Fruit fly (Drosophila melanogaster) whole organism, embryonic: ENCODE results near the gene CG44362.

Experiments used
- Abd-B ChIP-seq: fragments of 200-800 bp; sonication (Bioruptor generic); optimal IDR thresholded peaks from 2 replicates; lab custom pipeline; 2018; ENCODE audit warnings: missing biosample characterization, mild to moderate bottlenecking, missing genetic modification characterization, moderate library complexity
- CG10274 ChIP-seq: fragments of 200-800 bp; sonication (Bioruptor generic); optimal IDR thresholded peaks from 3 replicates; lab custom pipeline; 2017; ENCODE audit warnings: missing biosample characterization, mild to moderate bottlenecking, missing genetic modification characterization
- CG10321 ChIP-seq: fragments of 200-800 bp; sonication (Bioruptor generic); IDR thresholded peaks from 2 replicates; pipeline ENCODE4 v1.3.6; 2022; ENCODE audit warnings: missing biosample characterization, missing genetic modification characterization
- CG11085 ChIP-seq: fragments of 200-800 bp; sonication (Bioruptor generic); IDR thresholded peaks from 2 replicates; pipeline ENCODE4 v1.3.6; 2022; ENCODE audit warnings: missing biosample characterization, missing genetic modification characterization
- CG11247 ChIP-seq: fragments of 200-800 bp; sonication (Bioruptor generic); IDR thresholded peaks from 2 replicates; pipeline ENCODE4 v1.3.6; 2022; ENCODE audit warnings: missing biosample characterization, missing genetic modification characterization
- CG14710 ChIP-seq: fragments of 200-800 bp; sonication (Bioruptor generic); optimal IDR thresholded peaks from 3 replicates; lab custom pipeline; 2019; ENCODE audit warnings: missing biosample characterization, mild to moderate bottlenecking, missing genetic modification characterization, moderate library complexity
- CG15269 ChIP-seq: fragments of 200-800 bp; sonication (Bioruptor generic); optimal IDR thresholded peaks from 2 replicates; lab custom pipeline; 2018; ENCODE audit warnings: missing biosample characterization, mild to moderate bottlenecking, missing genetic modification characterization, moderate library complexity
- CG17328 ChIP-seq: fragments of 200-800 bp; sonication (Bioruptor generic); IDR thresholded peaks from 2 replicates; pipeline ENCODE4 v1.3.6; 2022; ENCODE audit warnings: missing biosample characterization, missing genetic modification characterization
- CG17912 ChIP-seq: fragments of 200-800 bp; sonication (Bioruptor generic); optimal IDR thresholded peaks from 2 replicates; lab custom pipeline; 2018; ENCODE audit warnings: missing biosample characterization, mild to moderate bottlenecking, missing genetic modification characterization
- CG2129 ChIP-seq: fragments of 200-800 bp; sonication (Bioruptor generic); IDR thresholded peaks from 2 replicates; pipeline ENCODE4 v1.3.6; 2022; ENCODE audit warnings: missing biosample characterization, missing genetic modification characterization; ENCODE audit not compliant: partially characterized antibody
- CG2202 ChIP-seq: fragments of 200-800 bp; sonication (Bioruptor generic); optimal IDR thresholded peaks from 2 replicates; lab custom pipeline; 2018; ENCODE audit warnings: missing biosample characterization, mild to moderate bottlenecking, missing genetic modification characterization
- CG2712 ChIP-seq: fragments of 200-800 bp; optimal IDR thresholded peaks from 3 replicates; lab custom pipeline; 2019; ENCODE audit warnings: missing biosample characterization, mild to moderate bottlenecking, missing genetic modification characterization, moderate library complexity
- CG33557 ChIP-seq: fragments of 200-800 bp; sonication (Bioruptor generic); optimal IDR thresholded peaks from 2 replicates; lab custom pipeline; 2019; ENCODE audit warnings: missing biosample characterization, mild to moderate bottlenecking, missing genetic modification characterization, moderate library complexity
- CG4854 ChIP-seq: fragments of 200-800 bp; sonication (Bioruptor generic); optimal IDR thresholded peaks from 2 replicates; lab custom pipeline; 2016; ENCODE audit warnings: missing biosample characterization, missing genetic modification characterization, inconsistent platforms
- CG5180 ChIP-seq: fragments of 200-800 bp; sonication (Bioruptor generic); optimal IDR thresholded peaks from 3 replicates; lab custom pipeline; 2017; ENCODE audit warnings: missing biosample characterization, missing genetic modification characterization, mild to moderate bottlenecking, moderate library complexity, missing genetic modification reagents
- CG6683 ChIP-seq: fragments of 200-800 bp; sonication (Bioruptor generic); optimal IDR thresholded peaks from 2 replicates; lab custom pipeline; 2017; ENCODE audit warnings: missing biosample characterization, mild to moderate bottlenecking, missing genetic modification characterization, missing genetic modification reagents
- CG7987 ChIP-seq: fragments of 200-800 bp; sonication (Bioruptor generic); optimal IDR thresholded peaks from 2 replicates; lab custom pipeline; 2018; ENCODE audit warnings: missing biosample characterization, mild to moderate bottlenecking, missing genetic modification characterization, moderate library complexity
- CG9215 ChIP-seq: fragments of 200-800 bp; sonication (Bioruptor generic); IDR thresholded peaks from 2 replicates; pipeline ENCODE4 v1.3.6; 2022; ENCODE audit warnings: missing biosample characterization, missing genetic modification characterization
- CTCF ChIP-seq: fragments of 200-800 bp; sonication (Bioruptor generic); optimal IDR thresholded peaks from 2 replicates; lab custom pipeline; 2017; ENCODE audit warnings: missing biosample characterization, mild to moderate bottlenecking, missing genetic modification characterization, moderate library complexity
- D19A ChIP-seq: fragments of 200-800 bp; optimal IDR thresholded peaks from 3 replicates; lab custom pipeline; 2019; ENCODE audit warnings: missing biosample characterization, mild to moderate bottlenecking, missing genetic modification characterization, moderate library complexity
- Dip3 ChIP-seq: fragments of 200-800 bp; sonication (Bioruptor generic); optimal IDR thresholded peaks from 3 replicates; lab custom pipeline; 2016; ENCODE audit warnings: missing biosample characterization, missing genetic modification characterization
- Drgx ChIP-seq: fragments of 200-800 bp; sonication (Bioruptor generic); IDR thresholded peaks from 2 replicates; pipeline ENCODE4 v1.3.6; 2022; ENCODE audit warnings: missing biosample characterization, missing genetic modification characterization
- GATAe ChIP-seq: fragments of 200-800 bp; sonication (Bioruptor generic); conservative IDR thresholded peaks from 2 replicates; pipeline ENCODE4 v1.3.6; 2022; ENCODE audit warnings: missing biosample characterization, missing genetic modification characterization
- Gsc ChIP-seq: fragments of 200-800 bp; sonication (Bioruptor generic); IDR thresholded peaks from 2 replicates; pipeline ENCODE4 v1.3.6; 2022; ENCODE audit warnings: missing biosample characterization, missing genetic modification characterization
- Gug ChIP-seq: fragments of 200-800 bp; sonication (Bioruptor generic); IDR thresholded peaks from 4 replicates; pipeline ENCODE4 v1.3.6; 2022; ENCODE audit warnings: missing biosample characterization, missing genetic modification characterization
- HLH3B ChIP-seq: fragments of 200-800 bp; sonication (Bioruptor generic); IDR thresholded peaks from 2 replicates; pipeline ENCODE4 v1.3.6; 2022; ENCODE audit warnings: missing biosample characterization, missing genetic modification characterization
- HLH4C ChIP-seq: fragments of 200-800 bp; sonication (Bioruptor generic); IDR thresholded peaks from 3 replicates; pipeline ENCODE4 v1.3.6; 2022; ENCODE audit warnings: missing biosample characterization, missing genetic modification characterization; ENCODE audit not compliant: partially characterized antibody
- Hey ChIP-seq: fragments of 200-800 bp; sonication (Bioruptor generic); optimal IDR thresholded peaks from 3 replicates; lab custom pipeline; 2018; ENCODE audit warnings: missing biosample characterization, mild to moderate bottlenecking, missing genetic modification characterization
- Mrtf ChIP-seq: fragments of 200-800 bp; sonication (Bioruptor generic); IDR thresholded peaks from 3 replicates; pipeline ENCODE4 v1.3.6; 2022; ENCODE audit warnings: missing biosample characterization, missing genetic modification characterization
- Pdp1 ChIP-seq, 2 experiments: fragments of 200-800 bp; sonication (Bioruptor generic); optimal IDR thresholded peaks; 3 replicates each; lab custom pipeline; 2016; ENCODE audit warnings: missing biosample characterization in 2 of 2, missing genetic modification characterization in 2 of 2, mild to moderate bottlenecking in 1 of 2, moderate library complexity in 1 of 2
- Ravus ChIP-seq: fragments of 200-800 bp; sonication (Bioruptor generic); IDR thresholded peaks from 2 replicates; pipeline ENCODE4 v1.3.6; 2022; ENCODE audit warnings: missing biosample characterization, missing genetic modification characterization
- Side ChIP-seq: fragments of 200-800 bp; sonication (Bioruptor generic); optimal IDR thresholded peaks from 2 replicates; lab custom pipeline; 2016; ENCODE audit warnings: missing biosample characterization, missing genetic modification characterization
- bab2 ChIP-seq: fragments of 200-800 bp; sonication (Bioruptor generic); optimal IDR thresholded peaks from 2 replicates; lab custom pipeline; 2016; ENCODE audit warnings: missing biosample characterization, missing genetic modification characterization
- br ChIP-seq: fragments of >200 bp; optimal IDR thresholded peaks from 2 replicates; lab custom pipeline; 2017
- chif ChIP-seq, 2 experiments: fragments of 200-800 bp; sonication (Bioruptor generic); optimal IDR thresholded peaks; 3 replicates each; lab custom pipeline; 2016; ENCODE audit warnings: missing biosample characterization in 2 of 2, missing genetic modification characterization in 2 of 2
- chn ChIP-seq: fragments of 200-800 bp; sonication (Bioruptor generic); optimal IDR thresholded peaks from 2 replicates; lab custom pipeline; 2016; ENCODE audit warnings: missing biosample characterization, missing genetic modification characterization
- corto ChIP-seq: fragments of 200-800 bp; sonication (Bioruptor generic); optimal IDR thresholded peaks from 2 replicates; lab custom pipeline; 2016; ENCODE audit warnings: missing biosample characterization, mild to moderate bottlenecking, missing genetic modification characterization, moderate library complexity
- insv ChIP-seq, 2 experiments: fragments of 200-800 bp; sonication (Bioruptor generic); optimal IDR thresholded peaks; 3 replicates each; lab custom pipeline; 2016 to 2018; ENCODE audit warnings: missing biosample characterization in 2 of 2, missing genetic modification characterization in 2 of 2
- jing ChIP-seq: fragments of 200-800 bp; sonication (Bioruptor generic); optimal IDR thresholded peaks from 2 replicates; lab custom pipeline; 2018; ENCODE audit warnings: missing biosample characterization, mild to moderate bottlenecking, missing genetic modification characterization
- jumu ChIP-seq: fragments of 200-800 bp; sonication (Bioruptor generic); optimal IDR thresholded peaks from 3 replicates; lab custom pipeline; 2016; ENCODE audit warnings: missing biosample characterization, missing genetic modification characterization
- mirr ChIP-seq: fragments of 200-800 bp; sonication (Bioruptor generic); optimal IDR thresholded peaks from 3 replicates; lab custom pipeline; 2018; ENCODE audit warnings: missing biosample characterization, mild to moderate bottlenecking, missing genetic modification characterization
- mld ChIP-seq: fragments of 200-800 bp; sonication (Bioruptor generic); IDR thresholded peaks from 3 replicates; pipeline ENCODE4 v1.3.6; 2022; ENCODE audit warnings: missing biosample characterization, missing genetic modification characterization; ENCODE audit not compliant: partially characterized antibody
- nerfin-2 ChIP-seq: fragments of 200-800 bp; sonication (Bioruptor generic); IDR thresholded peaks from 2 replicates; pipeline ENCODE4 v1.3.6; 2022; ENCODE audit warnings: missing biosample characterization, missing genetic modification characterization; ENCODE audit not compliant: partially characterized antibody
- pho ChIP-seq: fragments of 200-800 bp; sonication (Bioruptor generic); optimal IDR thresholded peaks from 2 replicates; lab custom pipeline; 2016; ENCODE audit warnings: missing biosample characterization, missing genetic modification characterization
- run ChIP-seq: fragments of 200-800 bp; sonication (Bioruptor generic); optimal IDR thresholded peaks from 3 replicates; lab custom pipeline; 2018; ENCODE audit warnings: missing biosample characterization, mild to moderate bottlenecking, missing genetic modification characterization
- schlank ChIP-seq: fragments of 200-800 bp; sonication (Bioruptor generic); optimal IDR thresholded peaks from 2 replicates; lab custom pipeline; 2018; ENCODE audit warnings: missing biosample characterization, mild to moderate bottlenecking, missing genetic modification characterization
- sd ChIP-seq: fragments of 200-800 bp; sonication (Bioruptor generic); optimal IDR thresholded peaks from 3 replicates; lab custom pipeline; 2018; ENCODE audit warnings: missing biosample characterization, mild to moderate bottlenecking, missing genetic modification characterization, moderate library complexity
- sens ChIP-seq: fragments of 200-800 bp; sonication (Bioruptor generic); peaks from one replicate; lab custom pipeline; 2016; ENCODE audit warnings: missing biosample characterization, missing genetic modification characterization
- tna ChIP-seq: fragments of 200-800 bp; sonication (Bioruptor generic); IDR thresholded peaks from 2 replicates; pipeline ENCODE4 v1.3.6; 2022; ENCODE audit warnings: missing biosample characterization, missing genetic modification characterization; ENCODE audit not compliant: partially characterized antibody
- twi ChIP-seq: fragments of 200-800 bp; optimal IDR thresholded peaks from 2 replicates; lab custom pipeline; 2019; ENCODE audit warnings: missing biosample characterization, mild to moderate bottlenecking, missing genetic modification characterization, moderate library complexity
- wdn ChIP-seq: fragments of 200-800 bp; sonication (Bioruptor generic); IDR thresholded peaks from 2 replicates; pipeline ENCODE4 v1.3.6; 2022; ENCODE audit warnings: missing biosample characterization, missing genetic modification characterization
- yki ChIP-seq: fragments of >200 bp; optimal IDR thresholded peaks from 3 replicates; lab custom pipeline; 2018

The CG44362 gene

dm6 chr3L:11349908-11350405, 47.4 kb upstream of the CG44362 start (continued):
- TF ChIP-seq CG17912 (GFP tag; lab: Kevin White, UChicago) (no peak), CG10274 (GFP tag; lab: Kevin White, UChicago) (peak; percentile 85), twi (tag; lab: Kevin White, UChicago) (peak; percentile 72), yki (lab: Kevin White, UChicago) (no peak), Side (peak; percentile 34), corto (GFP tag; lab: Kevin White, UChicago) (no peak), insv (GFP tag; optimal IDR thresholded peaks at IDR 0.05; lab: Kevin White, UChicago) (no peak), schlank (tag; lab: Kevin White, UChicago) (peak; percentile 26), CG11247 (GFP tag; lab: Robert Waterston, UW) (peak; percentile 87), CG6683 (peak; percentile 53), sd (peak; percentile 64), CG5180 (GFP tag; lab: Kevin White, UChicago) (peak; percentile 76), HLH4C (GFP tag; lab: Robert Waterston, UW) (no peak), Ravus (peak; percentile 83), CG11085 (GFP tag; lab: Robert Waterston, UW) (peak; percentile 63), CG14710 (tag; lab: Kevin White, UChicago) (peak; percentile 84), nerfin-2 (no peak), HLH3B (GFP tag; lab: Robert Waterston, UW) (peak; percentile 86), Pdp1 (GFP tag; optimal IDR thresholded peaks at IDR 0.05; lab: Kevin White, UChicago) (peak; percentile 68 to 86), Dip3 (GFP tag; lab: Kevin White, UChicago) (peak; percentile 75), mld (GFP tag; lab: Robert Waterston, UW) (no peak), pho (peak; percentile 63), GATAe (GFP tag; lab: Robert Waterston, UW) (peak; percentile 64), D19A (tag; lab: Kevin White, UChicago) (peak; percentile 91), Abd-B (GFP tag; lab: Kevin White, UChicago) (peak; percentile 91), br (lab: Kevin White, UChicago) (no peak), CG2712 (tag; lab: Kevin White, UChicago) (peak; percentile 97), CG9215 (GFP tag; lab: Robert Waterston, UW) (peak; percentile 90), Gug (GFP tag; lab: Robert Waterston, UW) (peak; percentile 71; the same call in 3 of the 4 replicates), jing (GFP tag; lab: Kevin White, UChicago) (peak; percentile 87), run (tag; lab: Kevin White, UChicago) (peak; percentile 93), CTCF (GFP tag; lab: Kevin White, UChicago) (peak; percentile 31), mirr (GFP tag; lab: Kevin White, UChicago) (peak; percentile 23), Gsc (peak; percentile 72), Mrtf (peak; percentile 89), CG10321 (GFP tag; lab: Robert Waterston, UW) (peak; percentile 47; the same call in 1 of the 2 replicates), bab2 (GFP tag; lab: Kevin White, UChicago) (peak; percentile 56), CG33557 (GFP tag; lab: Kevin White, UChicago) (peak; percentile 59), CG7987 (GFP tag; lab: Kevin White, UChicago) (no peak), Hey (tag; lab: Kevin White, UChicago) (no peak), chn (GFP tag; lab: Kevin White, UChicago) (peak; percentile 79), Drgx (GFP tag; lab: Robert Waterston, UW) (peak; percentile 94), chif (GFP tag; optimal IDR thresholded peaks at IDR 0.05; lab: Kevin White, UChicago) (peak; percentile 80 to 88), tna (GFP tag; lab: Robert Waterston, UW) (no peak), sens (GFP tag; lab: Kevin White, UChicago) (peak; percentile 97), CG4854 (GFP tag; lab: Kevin White, UChicago) (peak; percentile 66), CG17328 (peak; percentile 88), wdn (GFP tag; lab: Robert Waterston, UW) (peak; percentile 71), CG2129 (GFP tag; lab: Robert Waterston, UW) (no peak), CG2202 (peak; percentile 85), CG15269 (peak; percentile 93), jumu (GFP tag; lab: Kevin White, UChicago) (peak; percentile 52)
